Worm (Caenorhabditis elegans) whole organism, young adult: ENCODE data around the gene btb-6.

ENCODE experiments used
- attf-6 ChIP-seq: fragments of 200-800 bp; sonication (Bioruptor generic); IDR thresholded peaks from 2 replicates; pipeline ENCODE4 v1.3.6; 2022; ENCODE audit warnings: missing genetic modification reagents, missing genetic modification characterization, missing compliant biosample characterization
- dpl-1 ChIP-seq: fragments of 150-350 bp; optimal IDR thresholded peaks from 2 replicates; lab custom pipeline; 2014; ENCODE audit warnings: missing biosample characterization, missing genetic modification reagents, missing genetic modification characterization
- efl-1 ChIP-seq: fragments of 150-350 bp; optimal IDR thresholded peaks from 2 replicates; lab custom pipeline; 2014; ENCODE audit warnings: missing biosample characterization, missing genetic modification reagents, missing genetic modification characterization
- gei-17 ChIP-seq: fragments of 200-800 bp; sonication (Bioruptor generic); optimal IDR thresholded peaks from 2 replicates; lab custom pipeline; 2018; ENCODE audit warnings: mild to moderate bottlenecking, missing genetic modification characterization, missing compliant biosample characterization
- lsy-27 ChIP-seq: sonication (generic microtip); optimal IDR thresholded peaks from 2 replicates; lab custom pipeline; 2017; ENCODE audit warnings: missing genetic modification characterization, mild to moderate bottlenecking, missing compliant biosample characterization, antibody characterized with exemption, missing genotype, borderline replicate concordance; ENCODE audit not compliant: insufficient read depth
- nfya-2 ChIP-seq: fragments of 200-800 bp; sonication (Bioruptor generic); IDR thresholded peaks from 2 replicates; pipeline ENCODE4 v1.3.6; 2022; ENCODE audit warnings: missing genetic modification reagents, missing genetic modification characterization, missing compliant biosample characterization
- nfyb-1 ChIP-seq: fragments of 200-800 bp; sonication (Bioruptor generic); IDR thresholded peaks from 2 replicates; pipeline ENCODE4 v1.3.6; 2022; ENCODE audit warnings: missing genetic modification reagents, missing genetic modification characterization, missing compliant biosample characterization
- nhr-90 ChIP-seq: sonication (generic microtip); optimal IDR thresholded peaks from 2 replicates; lab custom pipeline; 2016; ENCODE audit warnings: missing genotype, mild to moderate bottlenecking, missing genetic modification characterization, missing compliant biosample characterization
- pha-4 ChIP-seq: fragments of 150-350 bp; sonication (generic microtip); optimal IDR thresholded peaks from 2 replicates; lab custom pipeline; 2014; ENCODE audit warnings: missing biosample characterization, missing genetic modification reagents, missing genetic modification characterization
- tlf-1 ChIP-seq: fragments of 200-800 bp; sonication (Bioruptor generic); optimal IDR thresholded peaks from 2 replicates; lab custom pipeline; 2018; ENCODE audit warnings: mild to moderate bottlenecking, missing genetic modification characterization, missing compliant biosample characterization

DNA sequence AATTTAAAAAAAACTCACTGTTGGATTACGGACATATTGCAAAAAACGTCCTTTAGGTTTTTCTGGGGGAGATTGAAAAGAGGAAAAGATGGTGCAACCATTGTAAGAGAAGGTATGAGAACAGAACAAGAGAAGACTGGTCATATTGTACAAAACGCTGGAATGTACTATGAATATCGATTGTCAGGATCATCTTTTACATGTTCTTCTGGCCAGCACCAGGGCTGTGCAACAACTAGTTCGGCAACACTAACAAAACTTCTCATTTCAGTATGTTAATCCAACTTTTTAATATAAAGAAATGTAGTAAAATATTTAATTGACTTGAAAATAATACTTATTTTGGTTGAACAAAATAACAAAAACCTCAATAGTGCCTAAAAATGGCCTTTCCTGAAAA lies 11.7 kb upstream of the btb-6 start, which contains the start of gene fbxb-47:
- TF ChIP-seq pha-4 (tag; lab: Kevin White, UChicago) (no peak), nfya-2 (no peak), attf-6 (GFP tag; lab: Robert Waterston, UW) (no peak), efl-1 (GFP tag; lab: Kevin White, UChicago) (no peak), gei-17 (GFP tag; lab: Kevin White, UChicago) (no peak), lsy-27 (tag; lab: Kevin White, UChicago) (no peak), nfyb-1 (GFP tag; lab: Robert Waterston, UW) (no peak), dpl-1 (GFP tag; lab: Kevin White, UChicago) (no peak), nhr-90 (tag; lab: Kevin White, UChicago) (no peak), tlf-1 (no peak)
